Fruit fly (Drosophila melanogaster): ENCODE results near the gene NANS.

dm6 chr3R:12383036-12383435, 43.3 kb upstream of the NANS start, which contains the start of gene GstD11:
- TF ChIP-seq rn (GFP tag; IDR thresholded peaks at IDR 0.05) (no peak), Ets98B (GFP tag; IDR thresholded peaks at IDR 0.05) (no peak)
